Fruit fly (Drosophila melanogaster): Measurements from ENCODE around the gene Whamy.

DNA sequence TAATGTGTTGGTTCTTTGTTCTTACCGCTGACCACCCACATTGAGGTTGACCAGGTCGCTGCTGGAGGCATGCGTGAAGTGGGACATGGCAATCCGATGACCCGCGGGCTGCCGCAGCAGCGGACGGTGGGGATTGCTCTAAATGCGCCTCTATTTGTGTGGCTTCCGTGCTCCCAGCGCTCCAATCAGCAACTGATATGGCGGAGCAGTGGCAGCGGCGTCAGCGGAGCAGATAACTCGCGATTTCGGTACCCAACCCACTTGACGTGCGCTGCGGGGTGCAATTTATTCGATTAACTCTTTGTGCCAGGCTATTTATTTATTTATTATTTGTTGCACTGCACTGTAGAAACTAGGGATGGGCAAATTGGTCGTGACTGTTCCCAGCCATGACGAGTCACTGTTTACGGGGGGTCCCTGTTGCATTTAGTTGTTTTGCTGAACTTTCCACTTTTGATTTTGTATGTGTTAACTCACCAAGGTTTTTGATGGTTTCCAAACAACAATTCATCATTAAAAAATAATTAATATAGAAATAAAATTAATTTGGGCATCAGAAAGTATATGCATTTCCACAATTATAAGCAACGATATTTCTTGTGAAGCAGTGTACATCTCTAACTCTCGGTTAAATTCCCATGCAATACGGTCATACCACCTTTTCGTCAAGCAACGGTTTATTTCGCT is 26.6 kb upstream of the Whamy start, which contains the start of the genes CG9467 and CG8526:
- TF ChIP-seq OdsH (GFP tag; optimal IDR thresholded peaks at IDR 0.05) (peak; percentile 54), GATAd (GFP tag; optimal IDR thresholded peaks at IDR 0.05) (no peak), dmrt93B (GFP tag; optimal IDR thresholded peaks at IDR 0.05) (no peak), Sp1 (GFP tag; optimal IDR thresholded peaks at IDR 0.05) (peak; percentile 59), Dfd (GFP tag; optimal IDR thresholded peaks at IDR 0.05) (no peak), Abd-B (GFP tag; optimal IDR thresholded peaks at IDR 0.05) (no peak), Hnf4 (GFP tag; optimal IDR thresholded peaks at IDR 0.05) (no peak)

All from whole organism, wandering third instar larva.